Worm (Caenorhabditis elegans): Measurements from ENCODE around the gene bus-12.
"Not testable (repeated sequence)": the region's sequence is repeated elsewhere in the genome, so short reads cannot be mapped to it uniquely, and the experiment has no call there.

bus-12 gene

DNA sequence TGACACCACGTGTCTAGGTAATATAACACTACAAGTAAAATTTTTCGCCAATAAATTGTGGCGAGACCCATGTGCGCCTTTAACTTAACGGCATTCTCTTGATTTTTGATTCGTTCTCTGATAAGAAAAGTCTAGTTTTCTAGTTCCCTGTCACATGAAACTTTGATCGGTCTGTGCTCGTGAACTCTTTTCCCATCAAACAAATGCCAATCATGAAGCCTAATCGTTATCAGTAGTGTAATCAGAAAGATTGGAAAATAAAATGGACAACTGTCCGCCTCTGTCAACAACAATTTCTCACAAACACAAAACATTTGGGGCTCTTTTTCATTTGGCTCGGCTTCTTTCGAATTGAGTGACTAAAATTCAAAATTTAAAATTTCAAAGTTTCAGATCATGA lies 2.1 kb upstream of the bus-12 start, which contains the start of gene ttr-45 (continued):
- TF ChIP-seq C16A3.4 (tag; optimal IDR thresholded peaks at IDR 0.05): peak; percentile 24
- peak; percentile 64 for TF ChIP-seq unc-130 (tag; optimal IDR thresholded peaks at IDR 0.05)
- peak; percentile 92 for TF ChIP-seq nhr-20 (tag; optimal IDR thresholded peaks at IDR 0.05)
- TF ChIP-seq nhr-19 (GFP tag; conservative IDR thresholded peaks at IDR 0.05): peak; percentile 65
- no peak for TF ChIP-seq sptf-1 (tag; optimal IDR thresholded peaks at IDR 0.05)
- TF ChIP-seq ceh-88 (GFP tag; IDR thresholded peaks at IDR 0.05): no peak
- no peak for TF ChIP-seq unc-62 (GFP tag; optimal IDR thresholded peaks at IDR 0.05)
- no peak for TF ChIP-seq ztf-11 (tag; optimal IDR thresholded peaks at IDR 0.05)
- no peak for TF ChIP-seq nhr-237 (tag; optimal IDR thresholded peaks at IDR 0.05)

DNA sequence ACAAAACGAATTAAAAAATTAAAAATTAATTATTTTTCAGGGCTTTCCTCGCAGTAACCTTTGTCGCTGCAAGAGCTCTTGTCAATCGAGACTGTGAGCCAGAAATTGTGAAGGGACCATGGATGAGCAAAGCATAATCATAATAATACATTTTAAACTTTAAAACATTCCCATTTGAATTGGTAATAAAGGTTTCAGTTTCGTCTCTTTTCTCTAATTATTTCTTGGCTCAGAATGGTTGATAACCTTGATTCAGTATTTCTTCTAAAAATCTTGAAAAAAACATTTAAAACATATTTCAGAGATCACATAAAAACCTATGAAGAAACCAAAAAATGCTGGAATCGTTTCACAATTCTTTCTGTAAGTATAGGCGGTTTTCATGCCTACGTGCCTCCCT lies 2.9 kb downstream of the bus-12 start, which contains the start of gene JC8.16:
JC8.16 (plus strand) TSS at position 301 of the 400 bp plus-strand sequence.
- no peak for TF ChIP-seq aha-1 (tag; optimal IDR thresholded peaks at IDR 0.05)
- TF ChIP-seq lin-39 (tag; optimal IDR thresholded peaks at IDR 0.05): no peak
- no peak for TF ChIP-seq aly-2 (tag; optimal IDR thresholded peaks at IDR 0.05)
- no peak for TF ChIP-seq efl-1 (optimal IDR thresholded peaks at IDR 0.05)
- peak in 1 of 2 experiments; percentile 88 for TF ChIP-seq efl-1 (GFP tag; optimal IDR thresholded peaks at IDR 0.05 in 1 of 2)
- TF ChIP-seq rnt-1 (tag; optimal IDR thresholded peaks at IDR 0.05): no peak
- TF ChIP-seq egl-27 (tag; optimal IDR thresholded peaks at IDR 0.05): no peak
- TF ChIP-seq ztf-4 (tag; optimal IDR thresholded peaks at IDR 0.05): no peak
- no peak for TF ChIP-seq ceh-8 (GFP tag; optimal IDR thresholded peaks at IDR 0.05)
- TF ChIP-seq nhr-28 (tag; optimal IDR thresholded peaks at IDR 0.05): no peak

DNA sequence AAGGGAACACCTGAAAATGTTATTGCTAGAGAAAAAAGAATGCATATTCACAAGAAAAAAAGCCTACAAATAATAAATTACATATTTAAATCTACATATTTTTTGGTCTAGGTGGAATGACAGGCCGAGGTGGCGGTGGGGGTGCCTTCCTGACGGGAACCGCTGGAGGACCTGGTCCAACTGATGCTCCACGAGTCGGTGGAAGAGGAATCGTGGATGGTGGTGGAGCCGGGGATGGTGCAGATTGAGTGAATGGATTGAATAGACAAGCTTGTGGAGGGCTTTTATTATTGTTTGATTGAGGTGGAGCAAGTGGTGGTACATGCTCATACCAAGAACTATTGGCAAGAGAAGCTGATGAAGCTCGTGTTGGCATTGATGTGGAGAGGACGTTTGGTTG lies 5.8 kb downstream of the bus-12 start:
- 0 out of 2 replicates have a peak, but pooled peaks have one; percentile 38 for TF ChIP-seq ets-5 (GFP tag; IDR thresholded peaks at IDR 0.05)
- no peak for TF ChIP-seq tbx-2 (tag; optimal IDR thresholded peaks at IDR 0.05)

- peak; percentile 23 for TF ChIP-seq ceh-90 (tag; optimal IDR thresholded peaks at IDR 0.05)
- TF ChIP-seq nhr-71 (tag; optimal IDR thresholded peaks at IDR 0.05): peak; percentile 25
- TF ChIP-seq unc-98 (GFP tag; IDR thresholded peaks at IDR 0.05): peak; percentile 53; the same call in 1 of the 2 replicates
- peak in 1 of 2 experiments; percentile 10 for TF ChIP-seq efl-1 (optimal IDR thresholded peaks at IDR 0.05)
- TF ChIP-seq efl-1 (GFP tag; optimal IDR thresholded peaks at IDR 0.05 in 1 of 2): not testable (repeated sequence)
- peak; percentile 15 for TF ChIP-seq nhr-85 (tag)
- TF ChIP-seq isw-1 (GFP tag; IDR thresholded peaks at IDR 0.05): peak; percentile 9; the same call in 1 of the 2 replicates
These were observed 6.9 kb downstream of the bus-12 start for ce11 chrIV:13262849-13263248.

DNA sequence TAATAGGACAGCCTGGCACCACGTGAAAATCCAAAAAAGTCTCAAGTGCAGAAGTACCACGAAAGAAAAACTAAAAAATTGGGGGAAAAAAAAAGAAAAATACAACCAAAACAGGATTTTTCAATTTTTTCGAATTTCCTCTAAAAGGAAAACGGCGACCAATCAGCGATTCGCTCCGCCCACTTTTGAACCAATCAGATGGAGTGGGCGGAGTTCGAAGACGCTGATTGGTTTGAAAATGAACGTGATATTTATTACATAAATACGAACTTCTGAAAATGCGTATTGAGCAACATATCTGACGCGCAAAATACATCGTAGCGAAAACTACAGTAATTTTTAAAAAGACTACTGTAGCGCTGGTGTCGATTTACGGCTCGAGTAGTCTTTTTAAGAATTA lies 12.4 kb downstream of the bus-12 start:
- TF ChIP-seq C34B4.2 (tag; optimal IDR thresholded peaks at IDR 0.05) (no peak), alr-1 (tag; optimal IDR thresholded peaks at IDR 0.05; ENCODE audit: borderline replicate concordance) (no peak), C04F5.9 (tag; optimal IDR thresholded peaks at IDR 0.05) (no peak), ets-5 (GFP tag; IDR thresholded peaks at IDR 0.05) (no peak), unc-62 (GFP tag; optimal IDR thresholded peaks at IDR 0.05) (no peak), efl-3 (GFP tag; optimal IDR thresholded peaks at IDR 0.05) (no peak), ceh-8 (GFP tag; optimal IDR thresholded peaks at IDR 0.05) (no peak), aha-1 (tag; optimal IDR thresholded peaks at IDR 0.05) (no peak), ceh-63 (GFP tag; optimal IDR thresholded peaks at IDR 0.05) (no peak), nhr-28 (tag; optimal IDR thresholded peaks at IDR 0.05) (no peak), egl-13 (tag; optimal IDR thresholded peaks at IDR 0.05) (no peak), efl-1 (optimal IDR thresholded peaks at IDR 0.05) (no peak), efl-1 (GFP tag; optimal IDR thresholded peaks at IDR 0.05 in 1 of 2) (no peak)

- TF ChIP-seq nhr-47 (tag; optimal IDR thresholded peaks at IDR 0.05) (peak; percentile 53), nhr-28 (tag; optimal IDR thresholded peaks at IDR 0.05) (no peak), ceh-82 (tag; optimal IDR thresholded peaks at IDR 0.05) (peak in 1 of 3 experiments; percentile 63), efl-1 (optimal IDR thresholded peaks at IDR 0.05) (peak; percentile 47 to 60), efl-1 (GFP tag; optimal IDR thresholded peaks at IDR 0.05 in 1 of 2) (no peak), hlh-4 (tag; optimal IDR thresholded peaks at IDR 0.05) (no peak), snpc-4 (tag; optimal IDR thresholded peaks at IDR 0.05) (no peak), fkh-10 (GFP tag; optimal IDR thresholded peaks at IDR 0.05) (no peak), unc-86 (tag; optimal IDR thresholded peaks at IDR 0.05) (peak; percentile 65), skn-1 (tag; optimal IDR thresholded peaks at IDR 0.05) (no peak), egl-13 (tag; optimal IDR thresholded peaks at IDR 0.05) (no peak), dpl-1 (GFP tag; optimal IDR thresholded peaks at IDR 0.05) (peak in 1 of 3 experiments; percentile 6), blmp-1 (tag; optimal IDR thresholded peaks at IDR 0.05) (peak; percentile 19), fkh-8 (tag; optimal IDR thresholded peaks at IDR 0.05) (no peak), elt-3 (tag; optimal IDR thresholded peaks at IDR 0.05) (no peak), sox-4 (tag; optimal IDR thresholded peaks at IDR 0.05) (no peak)
These were observed 16.5 kb downstream of the bus-12 start, which contains the start of gene unc-26 for ce11 chrIV:13272494-13272893. Gene unc-26 (minus strand): TSS chrIV:13272516.
